Worm (Caenorhabditis elegans) whole organism, midembryonic: Measurements from ENCODE around the gene C43F9.4.

Experiments
- flt-1 ChIP-seq: fragments of 200-800 bp; sonication (Bioruptor generic); IDR thresholded peaks from 2 replicates; pipeline ENCODE4 v1.3.6; 2022; ENCODE audit warnings: missing genetic modification characterization, missing compliant biosample characterization
- tab-1 ChIP-seq: fragments of 200-800 bp; sonication (Bioruptor generic); IDR thresholded peaks from 2 replicates; pipeline ENCODE4 v1.3.6; 2022; ENCODE audit warnings: missing genetic modification characterization, missing compliant biosample characterization
- ztf-29 ChIP-seq: fragments of 200-800 bp; sonication (Bioruptor generic); IDR thresholded peaks from 2 replicates; pipeline ENCODE4 v1.3.6; 2022; ENCODE audit warnings: missing genetic modification reagents, missing genetic modification characterization, missing compliant biosample characterization

DNA sequence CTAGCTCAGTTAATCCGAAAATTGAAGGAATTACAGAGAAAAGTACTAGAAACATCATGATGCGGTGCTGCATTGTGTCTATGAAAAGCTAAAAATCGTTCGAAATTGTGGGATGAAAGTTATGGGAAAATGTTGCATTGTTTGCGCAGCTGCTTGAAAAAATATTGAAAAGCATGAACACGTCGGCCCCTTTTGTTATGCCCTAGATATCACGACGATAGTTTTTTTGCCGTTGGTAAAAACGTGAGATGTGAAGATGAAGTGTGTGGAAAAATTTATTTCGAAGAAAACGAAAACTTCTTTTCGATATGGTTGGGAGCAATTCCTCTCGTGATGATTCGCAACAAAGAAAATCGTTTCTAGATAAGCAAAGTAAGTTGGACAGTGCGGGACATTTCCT is 1.7 kb upstream of the C43F9.4 start, which contains the start of the genes C43F9.5 and nkb-2:
- TF ChIP-seq ztf-29 (no peak), flt-1 (GFP tag; lab: Robert Waterston, UW) (no peak), tab-1 (GFP tag; lab: Robert Waterston, UW) (no peak)
